Fruit fly (Drosophila melanogaster) whole organism, embryonic: Measurements from ENCODE around the gene CG13995.

Experiments used
- Bgb ChIP-seq: fragments of 200-800 bp; sonication (Bioruptor generic); IDR thresholded peaks from 2 replicates; pipeline ENCODE4 v1.3.6; 2022; ENCODE audit warnings: missing biosample characterization, missing genetic modification characterization; ENCODE audit not compliant: partially characterized antibody
- CG10267 ChIP-seq: fragments of 200-800 bp; sonication (Bioruptor generic); optimal IDR thresholded peaks from 2 replicates; lab custom pipeline; 2018; ENCODE audit warnings: missing biosample characterization, mild to moderate bottlenecking, missing genetic modification characterization, moderate library complexity
- CG10654 ChIP-seq: fragments of 200-800 bp; sonication (Bioruptor generic); optimal IDR thresholded peaks from 2 replicates; lab custom pipeline; 2016; ENCODE audit warnings: missing biosample characterization, missing genetic modification characterization
- CG11085 ChIP-seq: fragments of 200-800 bp; sonication (Bioruptor generic); IDR thresholded peaks from 2 replicates; pipeline ENCODE4 v1.3.6; 2022; ENCODE audit warnings: missing biosample characterization, missing genetic modification characterization
- CG11696 ChIP-seq: fragments of 200-800 bp; sonication (Bioruptor generic); IDR thresholded peaks from 2 replicates; pipeline ENCODE4 v1.3.6; 2022; ENCODE audit warnings: missing biosample characterization, missing genetic modification characterization
- CG13287 ChIP-seq: fragments of 200-800 bp; sonication (Bioruptor generic); IDR thresholded peaks from 2 replicates; pipeline ENCODE4 v1.3.6; 2022; ENCODE audit warnings: missing biosample characterization, missing genetic modification characterization; ENCODE audit not compliant: partially characterized antibody
- CG14710 ChIP-seq: fragments of 200-800 bp; sonication (Bioruptor generic); optimal IDR thresholded peaks from 3 replicates; lab custom pipeline; 2019; ENCODE audit warnings: missing biosample characterization, mild to moderate bottlenecking, missing genetic modification characterization, moderate library complexity
- CG1647 ChIP-seq: fragments of 200-800 bp; sonication (Bioruptor generic); optimal IDR thresholded peaks from 3 replicates; lab custom pipeline; 2016; ENCODE audit warnings: missing biosample characterization, missing genetic modification characterization
- CG16813 ChIP-seq: fragments of 200-800 bp; sonication (Bioruptor generic); IDR thresholded peaks from 3 replicates; pipeline ENCODE4 v1.3.6; 2022; ENCODE audit warnings: missing biosample characterization, missing genetic modification characterization; ENCODE audit not compliant: partially characterized antibody
- CG34376 ChIP-seq: fragments of 200-800 bp; sonication (Bioruptor generic); optimal IDR thresholded peaks from 2 replicates; lab custom pipeline; 2018; ENCODE audit warnings: missing biosample characterization, mild to moderate bottlenecking, missing genetic modification characterization
- CG3995 ChIP-seq: fragments of 200-800 bp; sonication (Bioruptor generic); optimal IDR thresholded peaks from 3 replicates; lab custom pipeline; 2016; ENCODE audit warnings: missing biosample characterization, missing genetic modification characterization
- CG7556 ChIP-seq: fragments of 200-800 bp; sonication (Bioruptor generic); optimal IDR thresholded peaks from 2 replicates; lab custom pipeline; 2017; ENCODE audit warnings: missing biosample characterization, mild to moderate bottlenecking, missing genetic modification characterization
- CG8281 ChIP-seq: fragments of 200-800 bp; sonication (Bioruptor generic); optimal IDR thresholded peaks from 2 replicates; lab custom pipeline; 2018; ENCODE audit warnings: missing biosample characterization, mild to moderate bottlenecking, missing genetic modification characterization, moderate library complexity
- CG8359 ChIP-seq: fragments of 200-800 bp; sonication (Bioruptor generic); optimal IDR thresholded peaks from 2 replicates; lab custom pipeline; 2017; ENCODE audit warnings: missing biosample characterization, mild to moderate bottlenecking, missing genetic modification characterization, borderline replicate concordance
- CG9797 ChIP-seq: fragments of 200-800 bp; sonication (Bioruptor generic); optimal IDR thresholded peaks from 3 replicates; lab custom pipeline; 2018; ENCODE audit warnings: missing biosample characterization, mild to moderate bottlenecking, missing genetic modification characterization
- CrebB ChIP-seq: fragments of 200-800 bp; sonication (Bioruptor generic); optimal IDR thresholded peaks from 3 replicates; lab custom pipeline; 2018; ENCODE audit warnings: missing biosample characterization, mild to moderate bottlenecking, missing genetic modification characterization
- Dbx ChIP-seq: fragments of 200-800 bp; sonication (Bioruptor generic); IDR thresholded peaks from 3 replicates; pipeline ENCODE4 v1.3.6; 2022; ENCODE audit warnings: missing biosample characterization, missing genetic modification characterization
- Doc3 ChIP-seq: fragments of 200-800 bp; sonication (Bioruptor generic); IDR thresholded peaks from 3 replicates; pipeline ENCODE4 v1.3.6; 2022; ENCODE audit warnings: missing biosample characterization, missing genetic modification characterization; ENCODE audit not compliant: partially characterized antibody
- Gug ChIP-seq: fragments of 200-800 bp; sonication (Bioruptor generic); IDR thresholded peaks from 4 replicates; pipeline ENCODE4 v1.3.6; 2022; ENCODE audit warnings: missing biosample characterization, missing genetic modification characterization
- Hr51 ChIP-seq, 2 experiments: fragments of 200-800 bp; sonication (Bioruptor generic); optimal IDR thresholded peaks; 2 replicates in 1 of 2; 3 replicates in 1 of 2; lab custom pipeline; 2016 to 2018; ENCODE audit warnings: missing biosample characterization in 2 of 2, missing genetic modification characterization in 2 of 2, mild to moderate bottlenecking in 1 of 2, moderate library complexity in 1 of 2
- MBD-R2 ChIP-seq: fragments of 200-800 bp; sonication (Bioruptor generic); IDR thresholded peaks from 2 replicates; pipeline ENCODE4 v1.3.6; 2022; ENCODE audit warnings: missing biosample characterization, missing genetic modification characterization
- MESR4 ChIP-seq: fragments of 200-800 bp; sonication (Bioruptor generic); optimal IDR thresholded peaks from 2 replicates; lab custom pipeline; 2018; ENCODE audit warnings: missing biosample characterization, mild to moderate bottlenecking, missing genetic modification characterization, moderate library complexity
- NC2β ChIP-seq: fragments of 200-800 bp; sonication (Bioruptor generic); optimal IDR thresholded peaks from 2 replicates; lab custom pipeline; 2016; ENCODE audit warnings: missing biosample characterization, missing genetic modification characterization
- Nf-YC ChIP-seq: fragments of 200-800 bp; optimal IDR thresholded peaks from 3 replicates; lab custom pipeline; 2019; ENCODE audit warnings: missing biosample characterization, mild to moderate bottlenecking, missing genetic modification characterization, moderate library complexity
- Oli ChIP-seq: fragments of 200-800 bp; sonication (Bioruptor generic); optimal IDR thresholded peaks from 2 replicates; lab custom pipeline; 2018; ENCODE audit warnings: missing biosample characterization, mild to moderate bottlenecking, missing genetic modification characterization, moderate library complexity
- Rfx ChIP-seq: fragments of 200-800 bp; sonication (Bioruptor generic); IDR thresholded peaks from 2 replicates; pipeline ENCODE4 v1.3.6; 2022; ENCODE audit warnings: missing biosample characterization, missing genetic modification characterization
- Rx ChIP-seq: fragments of 200-800 bp; sonication (Bioruptor generic); IDR thresholded peaks from 2 replicates; pipeline ENCODE4 v1.3.6; 2022; ENCODE audit warnings: missing biosample characterization, missing genetic modification characterization
- Sox100B ChIP-seq: fragments of 200-800 bp; sonication (Bioruptor generic); optimal IDR thresholded peaks from 3 replicates; lab custom pipeline; 2018; ENCODE audit warnings: missing biosample characterization, mild to moderate bottlenecking, missing genetic modification characterization
- Sox102F ChIP-seq: fragments of 200-800 bp; sonication (Bioruptor generic); optimal IDR thresholded peaks from 2 replicates; lab custom pipeline; 2018; ENCODE audit warnings: missing biosample characterization, mild to moderate bottlenecking, missing genetic modification characterization, moderate library complexity
- TFAM ChIP-seq: fragments of 200-800 bp; sonication (Bioruptor generic); optimal IDR thresholded peaks from 2 replicates; lab custom pipeline; 2017; ENCODE audit warnings: missing biosample characterization, missing genetic modification characterization, inconsistent platforms
- Trl ChIP-seq, 3 experiments: fragments of >200 bp in 2 of 3; fragments of 200-800 bp in 1 of 3; sonication (Bioruptor generic) in 1 of 3; optimal IDR thresholded peaks; 2 replicates in 1 of 3; 3 replicates in 2 of 3; lab custom pipeline; 2016 to 2017; ENCODE audit warnings: missing biosample characterization in 1 of 3, missing genetic modification characterization in 1 of 3
- bbx ChIP-seq: fragments of 200-800 bp; sonication (Bioruptor generic); IDR thresholded peaks from 2 replicates; pipeline ENCODE4 v1.3.6; 2022; ENCODE audit warnings: missing biosample characterization, missing genetic modification characterization; ENCODE audit not compliant: partially characterized antibody
- ci ChIP-seq: fragments of 200-800 bp; sonication (Bioruptor generic); IDR thresholded peaks from 3 replicates; pipeline ENCODE4 v1.3.6; 2022; ENCODE audit warnings: missing biosample characterization, missing genetic modification characterization
- da ChIP-seq: fragments of 200-800 bp; sonication (Bioruptor generic); optimal IDR thresholded peaks from 2 replicates; lab custom pipeline; 2016; ENCODE audit warnings: missing biosample characterization, missing genetic modification characterization
- fd3F ChIP-seq: fragments of 200-800 bp; sonication (Bioruptor generic); optimal IDR thresholded peaks from 2 replicates; lab custom pipeline; 2018; ENCODE audit warnings: missing biosample characterization, mild to moderate bottlenecking, missing genetic modification characterization, moderate library complexity
- gro ChIP-seq: fragments of 200-800 bp; sonication (Bioruptor generic); optimal IDR thresholded peaks from 2 replicates; lab custom pipeline; 2016; ENCODE audit warnings: missing biosample characterization, missing genetic modification characterization
- inv ChIP-seq: fragments of 200-800 bp; sonication (Bioruptor generic); IDR thresholded peaks from 2 replicates; pipeline ENCODE4 v1.3.6; 2022; ENCODE audit warnings: missing biosample characterization, missing genetic modification characterization; ENCODE audit not compliant: partially characterized antibody
- knrl ChIP-seq: fragments of 200-800 bp; sonication (Bioruptor generic); IDR thresholded peaks from 3 replicates; pipeline ENCODE4 v1.3.6; 2022; ENCODE audit warnings: missing biosample characterization, missing genetic modification characterization; ENCODE audit not compliant: partially characterized antibody
- nerfin-2 ChIP-seq: fragments of 200-800 bp; sonication (Bioruptor generic); IDR thresholded peaks from 2 replicates; pipeline ENCODE4 v1.3.6; 2022; ENCODE audit warnings: missing biosample characterization, missing genetic modification characterization; ENCODE audit not compliant: partially characterized antibody
- pzg ChIP-seq: fragments of 200-800 bp; sonication (Bioruptor generic); optimal IDR thresholded peaks from 3 replicates; lab custom pipeline; 2018; ENCODE audit warnings: missing biosample characterization, mild to moderate bottlenecking, missing genetic modification characterization, moderate library complexity
- sd ChIP-seq: fragments of 200-800 bp; sonication (Bioruptor generic); optimal IDR thresholded peaks from 3 replicates; lab custom pipeline; 2018; ENCODE audit warnings: missing biosample characterization, mild to moderate bottlenecking, missing genetic modification characterization, moderate library complexity
- sens ChIP-seq: fragments of 200-800 bp; sonication (Bioruptor generic); peaks from one replicate; lab custom pipeline; 2016; ENCODE audit warnings: missing biosample characterization, missing genetic modification characterization
- sens-2 ChIP-seq: fragments of 200-800 bp; sonication (Bioruptor generic); IDR thresholded peaks from 2 replicates; pipeline ENCODE4 v1.3.6; 2022; ENCODE audit warnings: missing biosample characterization, missing genetic modification characterization
- sqz ChIP-seq: fragments of 200-800 bp; sonication (Bioruptor generic); optimal IDR thresholded peaks from 3 replicates; lab custom pipeline; 2018; ENCODE audit warnings: missing biosample characterization, mild to moderate bottlenecking, missing genetic modification characterization
- tx ChIP-seq: fragments of 200-800 bp; sonication (Bioruptor generic); optimal IDR thresholded peaks from 2 replicates; lab custom pipeline; 2016; ENCODE audit warnings: missing biosample characterization, missing genetic modification characterization
- vnd ChIP-seq: fragments of 200-800 bp; sonication (Bioruptor generic); IDR thresholded peaks from 3 replicates; pipeline ENCODE4 v1.3.6; 2022; ENCODE audit warnings: missing biosample characterization, missing genetic modification characterization; ENCODE audit not compliant: partially characterized antibody

The CG13995 gene

dm6 chr2L:6065823-6066222, 11.7 kb downstream of the CG13995 start, which contains the start of the genes Fbw5 and CG9147 (continued):
- TF ChIP-seq CG16813 (GFP tag; lab: Robert Waterston, UW): peak; percentile 46; the same call in 1 of the 3 replicates
- no peak; the same call in 2 of the 3 replicates for TF ChIP-seq vnd (GFP tag; lab: Robert Waterston, UW)
- peak; percentile 90 for TF ChIP-seq CG8359 (GFP tag; lab: Kevin White, UChicago)
- TF ChIP-seq CG10654 (GFP tag; lab: Kevin White, UChicago): peak; percentile 99
- TF ChIP-seq Trl (optimal IDR thresholded peaks at IDR 0.05; lab: Kevin White, UChicago): no peak
- peak; percentile 100 for TF ChIP-seq Trl (GFP tag; optimal IDR thresholded peaks at IDR 0.05; lab: Kevin White, UChicago)
- peak; percentile 94 for TF ChIP-seq CG8281 (tag; lab: Kevin White, UChicago)
- TF ChIP-seq NC2β (GFP tag; lab: Kevin White, UChicago): peak; percentile 99
- peak; percentile 100 for TF ChIP-seq Oli

- TF ChIP-seq Hr51 (GFP tag; optimal IDR thresholded peaks at IDR 0.05; lab: Kevin White, UChicago) (no peak), fd3F (GFP tag; lab: Kevin White, UChicago) (no peak), inv (GFP tag; lab: Robert Waterston, UW) (peak; percentile 80), Sox102F (GFP tag; lab: Kevin White, UChicago) (no peak), CG10267 (tag; lab: Kevin White, UChicago) (peak; percentile 21), CrebB (no peak), CG34376 (no peak), CG14710 (tag; lab: Kevin White, UChicago) (peak; percentile 45), sqz (peak; percentile 93), CG13287 (GFP tag; lab: Robert Waterston, UW) (peak; percentile 93), CG11085 (GFP tag; lab: Robert Waterston, UW) (no peak), CG3995 (GFP tag; lab: Kevin White, UChicago) (peak; percentile 90), Bgb (GFP tag; lab: Robert Waterston, UW) (peak; percentile 94), ci (GFP tag; lab: Robert Waterston, UW) (no peak), gro (GFP tag; lab: Kevin White, UChicago) (peak; percentile 68), TFAM (GFP tag; lab: Kevin White, UChicago) (no peak), Doc3 (GFP tag; lab: Robert Waterston, UW) (peak; percentile 85), Dbx (peak; percentile 36; the same call in 2 of the 3 replicates), tx (peak; percentile 34), CG11696 (GFP tag; lab: Robert Waterston, UW) (no peak), Sox100B (GFP tag; lab: Kevin White, UChicago) (no peak), da (GFP tag; lab: Kevin White, UChicago) (no peak), bbx (peak; percentile 91), Nf-YC (no peak), sd (tag; lab: Kevin White, UChicago) (no peak), MESR4 (peak; percentile 62), nerfin-2 (GFP tag; lab: Robert Waterston, UW) (peak; percentile 85), MBD-R2 (peak; percentile 77), CG7556 (GFP tag; lab: Kevin White, UChicago) (no peak), sens (GFP tag; lab: Kevin White, UChicago) (peak; percentile 71), sens-2 (GFP tag; lab: Robert Waterston, UW) (no peak), CG9797 (GFP tag; lab: Kevin White, UChicago) (peak; percentile 12), Rx (GFP tag; lab: Robert Waterston, UW) (no peak), Gug (GFP tag; lab: Robert Waterston, UW) (no peak), Rfx (GFP tag; lab: Robert Waterston, UW) (peak; percentile 48), knrl (GFP tag; lab: Robert Waterston, UW) (peak; percentile 81), pzg (GFP tag; lab: Kevin White, UChicago) (peak; percentile 69), CG1647 (GFP tag; lab: Kevin White, UChicago) (no peak)
Measured at dm6 chr2L:6068544-6069251, 14.6 kb downstream of the CG13995 start, which contains the start of the genes CG9150 and Pfdn1. CG9150 (minus strand) TSS chr2L:6068594. Pfdn1 (plus strand) TSS chr2L:6069079.
